Worm (Caenorhabditis elegans) whole organism, L1 larva: Measurements from ENCODE around the gene C10C5.4.

Source experiments
- C16A3.4 ChIP-seq: fragments of 150-350 bp; optimal IDR thresholded peaks from 2 replicates; lab custom pipeline; 2014; ENCODE audit warnings: missing biosample characterization, missing genetic modification characterization
- Y116A8C.19 ChIP-seq: sonication (generic microtip); optimal IDR thresholded peaks from 2 replicates; lab custom pipeline; 2016; ENCODE audit warnings: missing compliant biosample characterization, missing genetic modification characterization, borderline replicate concordance
- aha-1 ChIP-seq: fragments of 150-350 bp; optimal IDR thresholded peaks from 2 replicates; lab custom pipeline; 2014; ENCODE audit warnings: missing biosample characterization, missing genetic modification characterization
- alr-1 ChIP-seq: fragments of 200-800 bp; sonication (Bioruptor generic); optimal IDR thresholded peaks from 2 replicates; lab custom pipeline; 2018; ENCODE audit warnings: borderline replicate concordance, mild to moderate bottlenecking, missing genetic modification characterization, missing compliant biosample characterization
- ama-1 ChIP-seq: fragments of 150-350 bp; optimal IDR thresholded peaks from 2 replicates; lab custom pipeline; 2014
- ceh-63 ChIP-seq: fragments of 200-800 bp; sonication (Bioruptor generic); optimal IDR thresholded peaks from 2 replicates; lab custom pipeline; 2018; ENCODE audit warnings: mild to moderate bottlenecking, missing genetic modification characterization, missing compliant biosample characterization
- ceh-82 ChIP-seq, 3 experiments: fragments of 150-350 bp in 1 of 3; sonication (generic microtip) in 2 of 3; optimal IDR thresholded peaks; 2 replicates each; lab custom pipeline; 2014 to 2017; ENCODE audit warnings: missing biosample characterization in 3 of 3, missing genetic modification characterization in 3 of 3
- efl-1 ChIP-seq, 4 experiments: fragments of 150-350 bp; optimal IDR thresholded peaks in 3 of 4; peaks in 1 of 4; 1 replicate in 1 of 4; 2 replicates in 3 of 4; lab custom pipeline; 2014; ENCODE audit warnings: missing biosample characterization in 2 of 4, missing genetic modification characterization in 2 of 4, missing genetic modification reagents in 2 of 4
- egl-27 ChIP-seq, 2 experiments: fragments of 150-350 bp in 1 of 2; sonication (generic microtip); optimal IDR thresholded peaks; 3 replicates each; lab custom pipeline; 2017 to 2018; ENCODE audit warnings: missing biosample characterization in 2 of 2, missing genetic modification characterization in 2 of 2, missing genetic modification reagents in 2 of 2
- elt-2 ChIP-seq: sonication (generic microtip); optimal IDR thresholded peaks from 2 replicates; lab custom pipeline; 2016; ENCODE audit warnings: missing genetic modification characterization, mild to moderate bottlenecking, inconsistent platforms, missing compliant biosample characterization, missing genetic modification reagents
- elt-3 ChIP-seq, 6 experiments: fragments of 150-350 bp in 1 of 6; sonication (generic microtip); optimal IDR thresholded peaks; 2 replicates each; lab custom pipeline; 2017 to 2018; ENCODE audit warnings: missing biosample characterization in 6 of 6, missing genetic modification characterization in 6 of 6, inconsistent platforms in 1 of 6
- fkh-10 ChIP-seq: sonication (generic microtip); optimal IDR thresholded peaks from 2 replicates; lab custom pipeline; 2017; ENCODE audit warnings: missing biosample characterization, missing genetic modification reagents, missing genetic modification characterization
- fkh-4 ChIP-seq: sonication (generic microtip); optimal IDR thresholded peaks from 2 replicates; lab custom pipeline; 2016; ENCODE audit warnings: missing compliant biosample characterization, missing genetic modification characterization, borderline replicate concordance
- fkh-8 ChIP-seq: sonication (generic microtip); optimal IDR thresholded peaks from 2 replicates; lab custom pipeline; 2016; ENCODE audit warnings: mild to moderate bottlenecking, missing genetic modification characterization, missing compliant biosample characterization
- grh-1 ChIP-seq: fragments of 200-800 bp; sonication (Bioruptor generic); IDR thresholded peaks from 2 replicates; pipeline ENCODE4 v1.3.6; 2022; ENCODE audit warnings: missing genetic modification reagents, missing genetic modification characterization, missing compliant biosample characterization
- hpl-2 ChIP-seq: fragments of 150-350 bp; optimal IDR thresholded peaks from 2 replicates; lab custom pipeline; 2014; ENCODE audit warnings: missing biosample characterization, missing genetic modification reagents, missing genetic modification characterization
- irx-1 ChIP-seq: sonication (generic microtip); optimal IDR thresholded peaks from 2 replicates; lab custom pipeline; 2016; ENCODE audit warnings: missing genetic modification characterization, missing compliant biosample characterization
- isw-1 ChIP-seq: fragments of 200-800 bp; sonication (Bioruptor generic); IDR thresholded peaks from 2 replicates; pipeline ENCODE4 v1.3.6; 2022; ENCODE audit warnings: missing genetic modification characterization, missing compliant biosample characterization
- jun-1 ChIP-seq: fragments of 150-350 bp; optimal IDR thresholded peaks from 2 replicates; lab custom pipeline; 2014; ENCODE audit warnings: missing biosample characterization, missing genetic modification reagents, missing genetic modification characterization
- lin-35 ChIP-seq, 2 experiments: fragments of 150-350 bp; optimal IDR thresholded peaks; 2 replicates each; lab custom pipeline; 2014; ENCODE audit warnings: missing biosample characterization in 2 of 2, missing genetic modification characterization in 2 of 2, missing genetic modification reagents in 2 of 2
- lin-39 ChIP-seq: fragments of 150-350 bp; optimal IDR thresholded peaks from 2 replicates; lab custom pipeline; 2014; ENCODE audit warnings: missing biosample characterization, missing genetic modification reagents, missing genetic modification characterization
- lsy-2 ChIP-seq, 2 experiments: fragments of 150-350 bp; optimal IDR thresholded peaks; 2 replicates each; lab custom pipeline; 2014; ENCODE audit warnings: missing biosample characterization in 2 of 2, missing genetic modification characterization in 2 of 2
- mdl-1 ChIP-seq, 2 experiments: fragments of 150-350 bp; optimal IDR thresholded peaks; 2 replicates each; lab custom pipeline; 2014 to 2017; ENCODE audit warnings: missing biosample characterization in 2 of 2, missing genetic modification characterization in 2 of 2, inconsistent platforms in 1 of 2
- mef-2 ChIP-seq: fragments of 150-350 bp; optimal IDR thresholded peaks from 2 replicates; lab custom pipeline; 2014; ENCODE audit warnings: missing biosample characterization, missing genetic modification characterization
- nhr-11 ChIP-seq: fragments of 150-350 bp; optimal IDR thresholded peaks from 2 replicates; lab custom pipeline; 2014; ENCODE audit warnings: missing biosample characterization, missing genetic modification characterization
- nhr-19 ChIP-seq: fragments of 200-800 bp; sonication (Bioruptor generic); conservative IDR thresholded peaks from 2 replicates; pipeline ENCODE4 v1.3.6; 2022; ENCODE audit warnings: missing genetic modification characterization, missing compliant biosample characterization
- nhr-20 ChIP-seq: sonication (generic microtip); optimal IDR thresholded peaks from 2 replicates; lab custom pipeline; 2016; ENCODE audit warnings: mild to moderate bottlenecking, missing genetic modification characterization, missing compliant biosample characterization
- nhr-28 ChIP-seq: fragments of 150-350 bp; optimal IDR thresholded peaks from 2 replicates; lab custom pipeline; 2014; ENCODE audit warnings: missing biosample characterization, missing genetic modification characterization
- nhr-47 ChIP-seq: sonication (generic microtip); optimal IDR thresholded peaks from 2 replicates; lab custom pipeline; 2016; ENCODE audit warnings: mild to moderate bottlenecking, missing genetic modification characterization, moderate library complexity, missing compliant biosample characterization
- nhr-71 ChIP-seq: sonication (generic microtip); optimal IDR thresholded peaks from 2 replicates; lab custom pipeline; 2016; ENCODE audit warnings: mild to moderate bottlenecking, missing genetic modification characterization, moderate library complexity, missing compliant biosample characterization
- nhr-76 ChIP-seq: sonication (generic microtip); optimal IDR thresholded peaks from 2 replicates; lab custom pipeline; 2017; ENCODE audit warnings: missing biosample characterization, missing genetic modification characterization
- nhr-77 ChIP-seq: fragments of 150-350 bp; optimal IDR thresholded peaks from 2 replicates; lab custom pipeline; 2014; ENCODE audit warnings: missing biosample characterization, missing genetic modification characterization
- nhr-85 ChIP-seq: sonication (generic microtip); peaks from one replicate; lab custom pipeline; 2016; ENCODE audit warnings: missing genetic modification characterization, inconsistent platforms, missing compliant biosample characterization
- nhr-90 ChIP-seq: sonication (generic microtip); optimal IDR thresholded peaks from 2 replicates; lab custom pipeline; 2016; ENCODE audit warnings: mild to moderate bottlenecking, missing genetic modification characterization, missing compliant biosample characterization; ENCODE audit not compliant: poor library complexity
- pag-3 ChIP-seq: sonication (generic microtip); optimal IDR thresholded peaks from 2 replicates; lab custom pipeline; 2017; ENCODE audit warnings: missing genetic modification characterization, mild to moderate bottlenecking, missing compliant biosample characterization, antibody characterized with exemption, borderline replicate concordance; ENCODE audit not compliant: insufficient read depth
- rnt-1 ChIP-seq: sonication (generic microtip); optimal IDR thresholded peaks from 2 replicates; lab custom pipeline; 2016; ENCODE audit warnings: mild to moderate bottlenecking, missing genetic modification characterization, moderate library complexity, missing compliant biosample characterization
- snu-23 ChIP-seq: sonication (generic microtip); optimal IDR thresholded peaks from 2 replicates; lab custom pipeline; 2016; ENCODE audit warnings: missing genetic modification characterization, missing compliant biosample characterization
- sup-37 ChIP-seq: fragments of 200-800 bp; sonication (Bioruptor generic); optimal IDR thresholded peaks from 2 replicates; lab custom pipeline; 2018; ENCODE audit warnings: mild to moderate bottlenecking, missing genetic modification characterization, missing compliant biosample characterization
- tbx-2 ChIP-seq: sonication (generic microtip); optimal IDR thresholded peaks from 2 replicates; lab custom pipeline; 2016; ENCODE audit warnings: missing genetic modification characterization, missing compliant biosample characterization
- unc-30 ChIP-seq: sonication (generic microtip); optimal IDR thresholded peaks from 2 replicates; lab custom pipeline; 2017; ENCODE audit warnings: missing biosample characterization, missing genetic modification characterization
- unc-62 ChIP-seq: fragments of 150-350 bp; optimal IDR thresholded peaks from 2 replicates; lab custom pipeline; 2014; ENCODE audit warnings: missing biosample characterization, missing genetic modification reagents, missing genetic modification characterization
- zip-4 ChIP-seq: fragments of 200-800 bp; sonication (Bioruptor generic); optimal IDR thresholded peaks from 2 replicates; lab custom pipeline; 2018; ENCODE audit warnings: mild to moderate bottlenecking, missing genetic modification characterization, moderate library complexity, missing compliant biosample characterization
- ztf-11 ChIP-seq, 2 experiments: sonication (generic microtip); optimal IDR thresholded peaks; 2 replicates each; lab custom pipeline; 2016 to 2017; ENCODE audit warnings: missing genetic modification characterization in 2 of 2, missing biosample characterization in 1 of 2, missing compliant biosample characterization in 1 of 2
- ztf-4 ChIP-seq: fragments of 150-350 bp; optimal IDR thresholded peaks from 2 replicates; lab custom pipeline; 2014; ENCODE audit warnings: missing biosample characterization, missing genetic modification characterization

The C10C5.4 gene

ce11 chrIV:9378272-9378671 lies at the start of gene C10C5.4:
C10C5.4 (plus strand) TSS chrIV:9378552.
- TF ChIP-seq fkh-8 (tag; lab: Kevin White, UChicago) (no peak), jun-1 (tag; lab: Kevin White, UChicago) (no peak), mef-2 (tag; lab: Kevin White, UChicago) (no peak), isw-1 (GFP tag; lab: Robert Waterston, UW) (no peak), nhr-19 (GFP tag; lab: Robert Waterston, UW) (no peak), ceh-63 (GFP tag; lab: Kevin White, UChicago) (no peak)
- TF ChIP-seq, all 84 proteins: peak for 0

- no peak for TF ChIP-seq unc-30 (tag; lab: Kevin White, UChicago)
- TF ChIP-seq elt-3 (tag; optimal IDR thresholded peaks at IDR 0.05; lab: Kevin White, UChicago): no peak
- TF ChIP-seq egl-27 (tag; optimal IDR thresholded peaks at IDR 0.05; lab: Kevin White, UChicago): no peak
- no peak for TF ChIP-seq pag-3 (tag; lab: Kevin White, UChicago)
- TF ChIP-seq nhr-85 (tag; lab: Kevin White, UChicago): no peak
- TF ChIP-seq sup-37 (GFP tag; lab: Kevin White, UChicago): no peak
- no peak for TF ChIP-seq zip-4
- no peak for TF ChIP-seq Y116A8C.19 (tag; lab: Kevin White, UChicago)
- no peak for TF ChIP-seq nhr-11 (tag; lab: Kevin White, UChicago)
- no peak for TF ChIP-seq lin-39 (tag; lab: Kevin White, UChicago)
- no peak for TF ChIP-seq irx-1 (tag; lab: Kevin White, UChicago)
- TF ChIP-seq grh-1: no peak
- no peak for TF ChIP-seq hpl-2 (GFP tag; lab: Kevin White, UChicago)
- TF ChIP-seq aha-1 (tag; lab: Kevin White, UChicago): no peak
- TF ChIP-seq ceh-82 (tag; optimal IDR thresholded peaks at IDR 0.05; lab: Kevin White, UChicago): no peak
Observed at ce11 chrIV:9330755-9331154, 47.6 kb upstream of the C10C5.4 start, which contains the start of gene nspg-7.1. nspg-7.1 (minus strand) TSS chrIV:9330855.

- no peak for TF ChIP-seq nhr-76
- TF ChIP-seq ztf-11 (tag; optimal IDR thresholded peaks at IDR 0.05; lab: Kevin White, UChicago): no peak
- no peak for TF ChIP-seq sup-37 (GFP tag; lab: Kevin White, UChicago)
- no peak for TF ChIP-seq unc-62 (GFP tag; lab: Kevin White, UChicago)
- no peak for TF ChIP-seq rnt-1
- no peak for TF ChIP-seq fkh-10 (GFP tag; lab: Kevin White, UChicago)
- TF ChIP-seq ama-1 (lab: Kevin White, UChicago): peak; percentile 45
- peak; percentile 5 for TF ChIP-seq nhr-90 (tag; lab: Kevin White, UChicago)
- no peak for TF ChIP-seq aha-1 (tag; lab: Kevin White, UChicago)
- TF ChIP-seq jun-1 (tag; lab: Kevin White, UChicago): no peak
- TF ChIP-seq elt-2 (tag; lab: Kevin White, UChicago): peak; percentile 47
- no peak for TF ChIP-seq efl-1 (optimal IDR thresholded peaks at IDR 0.05; lab: Kevin White, UChicago)
- TF ChIP-seq efl-1 (GFP tag; optimal IDR thresholded peaks at IDR 0.05 in 1 of 2; lab: Kevin White, UChicago): peak in 1 of 2 experiments; percentile 41
- TF ChIP-seq hpl-2 (GFP tag; lab: Kevin White, UChicago): no peak
- no peak for TF ChIP-seq alr-1 (tag; lab: Kevin White, UChicago)
Observed at ce11 chrIV:9333007-9333406, 45.3 kb upstream of the C10C5.4 start.

ce11 chrIV:9335552-9336251 lies 42.6 kb upstream of the C10C5.4 start, which contains the start of the genes coa-4 and T20D3.14:
coa-4 (minus strand) TSS chrIV:9335602.
T20D3.14 (minus strand) TSS chrIV:9335909.
- TF ChIP-seq efl-1 (optimal IDR thresholded peaks at IDR 0.05; lab: Kevin White, UChicago): peak; percentile 50 to 57
- TF ChIP-seq efl-1 (GFP tag; optimal IDR thresholded peaks at IDR 0.05 in 1 of 2; lab: Kevin White, UChicago): peak; percentile 43 to 83
- TF ChIP-seq lin-35 (GFP tag; optimal IDR thresholded peaks at IDR 0.05; lab: Kevin White, UChicago): peak; percentile 41 to 64
- peak; percentile 75 for TF ChIP-seq snu-23 (GFP tag; lab: Kevin White, UChicago)
- TF ChIP-seq rnt-1: peak; percentile 33
- TF ChIP-seq mdl-1 (tag; optimal IDR thresholded peaks at IDR 0.05; lab: Kevin White, UChicago): peak in 1 of 2 experiments; percentile 54
- TF ChIP-seq nhr-77 (tag; lab: Kevin White, UChicago): peak; percentile 11
- peak; percentile 38 for TF ChIP-seq C16A3.4
- peak; percentile 9 for TF ChIP-seq irx-1 (tag; lab: Kevin White, UChicago)
- peak; percentile 53 to 58 for TF ChIP-seq lsy-2 (tag; optimal IDR thresholded peaks at IDR 0.05; lab: Kevin White, UChicago)
- no peak for TF ChIP-seq ztf-4
- TF ChIP-seq fkh-8 (tag; lab: Kevin White, UChicago): no peak
- TF ChIP-seq nhr-28 (tag; lab: Kevin White, UChicago): no peak
- peak; percentile 43 for TF ChIP-seq nhr-47 (tag; lab: Kevin White, UChicago)
- peak; percentile 71 for TF ChIP-seq nhr-71 (tag; lab: Kevin White, UChicago)
- TF ChIP-seq fkh-4 (tag; lab: Kevin White, UChicago): no peak
- TF ChIP-seq grh-1: no peak
- TF ChIP-seq nhr-20 (tag; lab: Kevin White, UChicago): peak; percentile 64
- peak; percentile 43 for TF ChIP-seq tbx-2 (tag; lab: Kevin White, UChicago)
